Fruit fly (Drosophila melanogaster) whole organism, embryonic: ENCODE measurements around the gene CG33124.

ENCODE experiments used
- Antp ChIP-seq: fragments of 200-800 bp; sonication (Bioruptor generic); optimal IDR thresholded peaks from 3 replicates; lab custom pipeline; 2016; ENCODE audit warnings: missing biosample characterization, missing genetic modification characterization
- Atf-2 ChIP-seq: fragments of 200-800 bp; sonication (Bioruptor generic); optimal IDR thresholded peaks from 2 replicates; lab custom pipeline; 2016; ENCODE audit warnings: missing biosample characterization, missing genetic modification characterization
- B-H1 ChIP-seq: fragments of 200-800 bp; sonication (Bioruptor generic); IDR thresholded peaks from 3 replicates; pipeline ENCODE4 v1.3.6; 2022; ENCODE audit warnings: missing biosample characterization, missing genetic modification characterization
- CG11398 ChIP-seq: fragments of 200-800 bp; sonication (Bioruptor generic); optimal IDR thresholded peaks from 2 replicates; lab custom pipeline; 2016; ENCODE audit warnings: missing biosample characterization, missing genetic modification characterization
- CG11560 ChIP-seq: fragments of 200-800 bp; sonication (Bioruptor generic); IDR thresholded peaks from 3 replicates; pipeline ENCODE4 v1.3.6; 2022; ENCODE audit warnings: missing biosample characterization, missing genetic modification characterization
- CG11695 ChIP-seq: fragments of 200-800 bp; sonication (Bioruptor generic); IDR thresholded peaks from 3 replicates; pipeline ENCODE4 v1.3.6; 2022; ENCODE audit warnings: missing biosample characterization, missing genetic modification characterization
- CG14860 ChIP-seq: fragments of 200-800 bp; sonication (Bioruptor generic); IDR thresholded peaks from 3 replicates; pipeline ENCODE4 v1.3.6; 2022; ENCODE audit warnings: missing biosample characterization, missing genetic modification characterization; ENCODE audit not compliant: partially characterized antibody
- CG15011 ChIP-seq: fragments of 200-800 bp; sonication (Bioruptor generic); optimal IDR thresholded peaks from 3 replicates; lab custom pipeline; 2018; ENCODE audit warnings: missing biosample characterization, mild to moderate bottlenecking, missing genetic modification characterization
- CG18011 ChIP-seq: fragments of 200-800 bp; sonication (Bioruptor generic); optimal IDR thresholded peaks from 2 replicates; lab custom pipeline; 2017; ENCODE audit warnings: missing biosample characterization, missing genetic modification characterization, mild to moderate bottlenecking, moderate library complexity, missing genotype
- CG2202 ChIP-seq: fragments of 200-800 bp; sonication (Bioruptor generic); optimal IDR thresholded peaks from 2 replicates; lab custom pipeline; 2018; ENCODE audit warnings: missing biosample characterization, mild to moderate bottlenecking, missing genetic modification characterization
- CG31441 ChIP-seq: fragments of 200-800 bp; sonication (Bioruptor generic); IDR thresholded peaks from 2 replicates; pipeline ENCODE4 v1.3.6; 2022; ENCODE audit warnings: missing biosample characterization, missing genetic modification characterization
- CG3163 ChIP-seq: fragments of 200-800 bp; sonication (Bioruptor generic); optimal IDR thresholded peaks from 3 replicates; lab custom pipeline; 2016; ENCODE audit warnings: missing biosample characterization, missing genetic modification characterization
- CG32532 ChIP-seq: fragments of 200-800 bp; sonication (Bioruptor generic); IDR thresholded peaks from 2 replicates; pipeline ENCODE4 v1.3.6; 2022; ENCODE audit warnings: missing biosample characterization, missing genetic modification characterization
- CG3281 ChIP-seq: fragments of 200-800 bp; sonication (Bioruptor generic); optimal IDR thresholded peaks from 3 replicates; lab custom pipeline; 2017; ENCODE audit warnings: missing biosample characterization, mild to moderate bottlenecking, missing genetic modification characterization
- CG42726 ChIP-seq: fragments of 200-800 bp; sonication (Bioruptor generic); IDR thresholded peaks from 2 replicates; pipeline ENCODE4 v1.3.6; 2022; ENCODE audit warnings: missing biosample characterization, missing genetic modification characterization; ENCODE audit not compliant: partially characterized antibody
- CG5245 ChIP-seq: fragments of 200-800 bp; sonication (Bioruptor generic); optimal IDR thresholded peaks from 3 replicates; lab custom pipeline; 2016; ENCODE audit warnings: missing biosample characterization, missing genetic modification characterization
- CG6813 ChIP-seq: fragments of 200-800 bp; sonication (Bioruptor generic); optimal IDR thresholded peaks from 2 replicates; lab custom pipeline; 2017; ENCODE audit warnings: missing biosample characterization, missing genetic modification characterization, mild to moderate bottlenecking, moderate library complexity, missing genetic modification reagents
- CG7357 ChIP-seq: fragments of 200-800 bp; sonication (Bioruptor generic); IDR thresholded peaks from 3 replicates; pipeline ENCODE4 v1.3.6; 2022; ENCODE audit warnings: missing biosample characterization, missing genetic modification characterization
- CG7963 ChIP-seq: fragments of 200-800 bp; sonication (Bioruptor generic); IDR thresholded peaks from 3 replicates; pipeline ENCODE4 v1.3.6; 2022; ENCODE audit warnings: missing biosample characterization, missing genetic modification characterization; ENCODE audit not compliant: partially characterized antibody
- CG7987 ChIP-seq: fragments of 200-800 bp; sonication (Bioruptor generic); optimal IDR thresholded peaks from 2 replicates; lab custom pipeline; 2018; ENCODE audit warnings: missing biosample characterization, mild to moderate bottlenecking, missing genetic modification characterization, moderate library complexity
- CG8089 ChIP-seq: fragments of 200-800 bp; sonication (Bioruptor generic); optimal IDR thresholded peaks from 3 replicates; lab custom pipeline; 2016; ENCODE audit warnings: missing biosample characterization, missing genetic modification characterization
- CG8388 ChIP-seq: fragments of 200-800 bp; sonication (Bioruptor generic); optimal IDR thresholded peaks from 2 replicates; lab custom pipeline; 2019; ENCODE audit warnings: missing biosample characterization, mild to moderate bottlenecking, missing genetic modification characterization, moderate library complexity
- CG9797 ChIP-seq: fragments of 200-800 bp; sonication (Bioruptor generic); optimal IDR thresholded peaks from 3 replicates; lab custom pipeline; 2018; ENCODE audit warnings: missing biosample characterization, mild to moderate bottlenecking, missing genetic modification characterization
- Dbx ChIP-seq: fragments of 200-800 bp; sonication (Bioruptor generic); IDR thresholded peaks from 3 replicates; pipeline ENCODE4 v1.3.6; 2022; ENCODE audit warnings: missing biosample characterization, missing genetic modification characterization
- Dll ChIP-seq: fragments of 200-800 bp; sonication (Bioruptor generic); IDR thresholded peaks from 4 replicates; pipeline ENCODE4 v1.3.6; 2022; ENCODE audit warnings: missing biosample characterization, missing genetic modification characterization; ENCODE audit not compliant: partially characterized antibody
- Drgx ChIP-seq: fragments of 200-800 bp; sonication (Bioruptor generic); IDR thresholded peaks from 2 replicates; pipeline ENCODE4 v1.3.6; 2022; ENCODE audit warnings: missing biosample characterization, missing genetic modification characterization
- Hmx ChIP-seq: fragments of 200-800 bp; sonication (Bioruptor generic); optimal IDR thresholded peaks from 2 replicates; lab custom pipeline; 2016; ENCODE audit warnings: missing biosample characterization, missing genetic modification characterization
- Hr3 ChIP-seq: fragments of 200-800 bp; sonication (Bioruptor generic); optimal IDR thresholded peaks from 3 replicates; lab custom pipeline; 2016; ENCODE audit warnings: missing biosample characterization, missing genetic modification characterization
- Med ChIP-seq: fragments of 200-800 bp; sonication (Bioruptor generic); peaks from one replicate; lab custom pipeline; 2016; ENCODE audit warnings: missing biosample characterization, missing genetic modification characterization, mild to moderate bottlenecking, inconsistent platforms, moderate library complexity
- Mrtf ChIP-seq: fragments of 200-800 bp; sonication (Bioruptor generic); IDR thresholded peaks from 3 replicates; pipeline ENCODE4 v1.3.6; 2022; ENCODE audit warnings: missing biosample characterization, missing genetic modification characterization
- Nf-YC ChIP-seq: fragments of 200-800 bp; optimal IDR thresholded peaks from 3 replicates; lab custom pipeline; 2019; ENCODE audit warnings: missing biosample characterization, mild to moderate bottlenecking, missing genetic modification characterization, moderate library complexity
- Optix ChIP-seq: fragments of 200-800 bp; sonication (Bioruptor generic); IDR thresholded peaks from 3 replicates; pipeline ENCODE4 v1.3.6; 2022; ENCODE audit warnings: missing biosample characterization, missing genetic modification characterization
- Usf ChIP-seq: fragments of 200-800 bp; sonication (Bioruptor generic); optimal IDR thresholded peaks from 2 replicates; lab custom pipeline; 2017; ENCODE audit warnings: missing genotype, missing biosample characterization, missing genetic modification characterization
- ab ChIP-seq: fragments of 200-800 bp; sonication (Bioruptor generic); optimal IDR thresholded peaks from 2 replicates; lab custom pipeline; 2016; ENCODE audit warnings: missing biosample characterization, missing genetic modification characterization
- bigmax ChIP-seq: fragments of 200-800 bp; sonication (Bioruptor generic); optimal IDR thresholded peaks from 2 replicates; lab custom pipeline; 2018; ENCODE audit warnings: missing biosample characterization, mild to moderate bottlenecking, missing genetic modification characterization
- br ChIP-seq: fragments of >200 bp; optimal IDR thresholded peaks from 2 replicates; lab custom pipeline; 2017
- corto ChIP-seq: fragments of 200-800 bp; sonication (Bioruptor generic); optimal IDR thresholded peaks from 2 replicates; lab custom pipeline; 2016; ENCODE audit warnings: missing biosample characterization, mild to moderate bottlenecking, missing genetic modification characterization, moderate library complexity
- fd3F ChIP-seq: fragments of 200-800 bp; sonication (Bioruptor generic); optimal IDR thresholded peaks from 2 replicates; lab custom pipeline; 2018; ENCODE audit warnings: missing biosample characterization, mild to moderate bottlenecking, missing genetic modification characterization, moderate library complexity
- h ChIP-seq: fragments of >200 bp; optimal IDR thresholded peaks from 2 replicates; lab custom pipeline; 2017
- hbn ChIP-seq: fragments of 200-800 bp; sonication (Bioruptor generic); IDR thresholded peaks from 2 replicates; pipeline ENCODE4 v1.3.6; 2022; ENCODE audit warnings: missing biosample characterization, missing genetic modification characterization; ENCODE audit not compliant: partially characterized antibody
- lbe ChIP-seq: fragments of 200-800 bp; sonication (Bioruptor generic); optimal IDR thresholded peaks from 2 replicates; lab custom pipeline; 2016; ENCODE audit warnings: missing biosample characterization, mild to moderate bottlenecking, missing genetic modification characterization
- lilli ChIP-seq: fragments of 200-800 bp; sonication (Bioruptor generic); optimal IDR thresholded peaks from 3 replicates; lab custom pipeline; 2016; ENCODE audit warnings: missing biosample characterization, missing genetic modification characterization
- maf-S ChIP-seq: fragments of 200-800 bp; sonication (Bioruptor generic); optimal IDR thresholded peaks from 2 replicates; lab custom pipeline; 2016; ENCODE audit warnings: missing biosample characterization, missing genetic modification characterization
- prd ChIP-seq, 3 experiments: fragments of >200 bp in 2 of 3; fragments of 200-800 bp in 1 of 3; sonication (Bioruptor generic) in 1 of 3; optimal IDR thresholded peaks in 2 of 3; IDR thresholded peaks in 1 of 3; 2 replicates in 2 of 3; 3 replicates in 1 of 3; pipeline versions ENCODE4 v1.3.6 to Lab custom; 2017 to 2022; ENCODE audit warnings: missing biosample characterization in 1 of 3, missing genetic modification characterization in 1 of 3
- run ChIP-seq: fragments of 200-800 bp; sonication (Bioruptor generic); optimal IDR thresholded peaks from 3 replicates; lab custom pipeline; 2018; ENCODE audit warnings: missing biosample characterization, mild to moderate bottlenecking, missing genetic modification characterization
- tio ChIP-seq: fragments of 200-800 bp; sonication (Bioruptor generic); optimal IDR thresholded peaks from 2 replicates; lab custom pipeline; 2017; ENCODE audit warnings: missing biosample characterization, missing genetic modification characterization, inconsistent platforms
- tna ChIP-seq: fragments of 200-800 bp; sonication (Bioruptor generic); IDR thresholded peaks from 2 replicates; pipeline ENCODE4 v1.3.6; 2022; ENCODE audit warnings: missing biosample characterization, missing genetic modification characterization; ENCODE audit not compliant: partially characterized antibody
- tx ChIP-seq: fragments of 200-800 bp; sonication (Bioruptor generic); optimal IDR thresholded peaks from 2 replicates; lab custom pipeline; 2016; ENCODE audit warnings: missing biosample characterization, missing genetic modification characterization
- unc-4 ChIP-seq: fragments of 200-800 bp; sonication (Bioruptor generic); IDR thresholded peaks from 2 replicates; pipeline ENCODE4 v1.3.6; 2022; ENCODE audit warnings: missing biosample characterization, missing genetic modification characterization; ENCODE audit not compliant: partially characterized antibody
- usp ChIP-seq: fragments of >200 bp; optimal IDR thresholded peaks from 2 replicates; lab custom pipeline; 2017; ENCODE audit warnings: missing biosample characterization, missing genetic modification characterization
- vvl ChIP-seq: fragments of 200-800 bp; sonication (Bioruptor generic); IDR thresholded peaks from 2 replicates; pipeline ENCODE4 v1.3.6; 2022; ENCODE audit warnings: missing biosample characterization, missing genetic modification characterization
- z ChIP-seq: fragments of 200-800 bp; sonication (Bioruptor generic); IDR thresholded peaks from 3 replicates; pipeline ENCODE4 v1.3.6; 2022; ENCODE audit warnings: missing biosample characterization, missing genetic modification characterization

Gene CG33124

DNA sequence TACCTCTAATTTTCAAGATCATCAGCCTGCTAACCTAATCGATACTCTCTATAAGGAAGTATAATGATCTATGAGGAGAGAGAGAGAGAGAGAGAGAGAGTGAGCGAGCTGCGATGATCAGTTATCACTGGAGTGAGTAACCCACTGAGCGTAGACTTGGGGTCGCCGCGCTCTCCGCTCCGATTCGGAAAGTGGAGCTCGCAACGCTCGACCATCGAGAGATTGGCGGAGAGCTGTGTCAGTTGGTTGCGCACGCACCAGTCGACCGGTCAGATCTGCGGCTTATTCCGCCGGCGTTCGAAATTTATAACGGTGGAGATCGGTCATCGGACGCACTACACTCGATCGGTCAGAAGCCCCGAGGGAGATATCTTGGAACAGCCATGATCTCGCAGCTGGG is 33.2 kb upstream of the CG33124 start, which contains the start of gene CG4267 (continued):
- TF ChIP-seq CG6813 (no peak), CG42726 (GFP tag; lab: Robert Waterston, UW) (no peak), CG3163 (GFP tag; lab: Kevin White, UChicago) (no peak), Hr3 (no peak), Med (GFP tag; lab: Kevin White, UChicago) (peak; percentile 80), Mrtf (no peak), CG32532 (GFP tag; lab: Robert Waterston, UW) (peak; percentile 64; the same call in 1 of the 2 replicates), CG31441 (GFP tag; lab: Robert Waterston, UW) (no peak), maf-S (GFP tag; lab: Kevin White, UChicago) (no peak), run (tag; lab: Kevin White, UChicago) (no peak), hbn (peak; percentile 50), Drgx (GFP tag; lab: Robert Waterston, UW) (0 out of 2 replicates have a peak, but pooled peaks have one; percentile 22), CG15011 (GFP tag; lab: Kevin White, UChicago) (no peak), CG7357 (GFP tag; lab: Robert Waterston, UW) (no peak), h (lab: Kevin White, UChicago) (no peak), vvl (GFP tag; lab: Robert Waterston, UW) (peak; percentile 40; the same call in 1 of the 2 replicates), tio (GFP tag; lab: Kevin White, UChicago) (no peak), unc-4 (GFP tag; lab: Robert Waterston, UW) (peak; percentile 34), CG3281 (GFP tag; lab: Kevin White, UChicago) (no peak), corto (no peak), CG9797 (GFP tag; lab: Kevin White, UChicago) (no peak), CG2202 (tag; lab: Kevin White, UChicago) (no peak), Hmx (GFP tag; lab: Kevin White, UChicago) (no peak), Dbx (GFP tag; lab: Robert Waterston, UW) (peak; percentile 27; the same call in 1 of the 3 replicates), Usf (no peak), CG11560 (tag; lab: Robert Waterston, UW) (no peak), Atf-2 (GFP tag; lab: Kevin White, UChicago) (no peak), CG14860 (GFP tag; lab: Robert Waterston, UW) (no peak), z (GFP tag; lab: Robert Waterston, UW) (no peak; the same call in 2 of the 3 replicates), CG11398 (GFP tag; lab: Kevin White, UChicago) (no peak), Dll (GFP tag; lab: Robert Waterston, UW) (peak; percentile 63), usp (GFP tag; lab: Kevin White, UChicago) (no peak), lbe (GFP tag; lab: Kevin White, UChicago) (no peak), CG8388 (GFP tag; lab: Kevin White, UChicago) (no peak), CG7963 (no peak), Optix (GFP tag; lab: Robert Waterston, UW) (no peak), CG11695 (GFP tag; lab: Robert Waterston, UW) (no peak), bigmax (GFP tag; lab: Kevin White, UChicago) (no peak), ab (no peak), B-H1 (no peak), Antp (no peak), tna (GFP tag; lab: Robert Waterston, UW) (no peak), fd3F (GFP tag; lab: Kevin White, UChicago) (no peak), CG5245 (GFP tag; lab: Kevin White, UChicago) (no peak), CG18011 (no peak), br (lab: Kevin White, UChicago) (no peak), prd (optimal IDR thresholded peaks at IDR 0.05; lab: Kevin White, UChicago) (no peak), prd (GFP tag; IDR thresholded peaks at IDR 0.05; lab: Robert Waterston, UW) (no peak), Nf-YC (tag; lab: Kevin White, UChicago) (no peak), lilli (GFP tag; lab: Kevin White, UChicago) (no peak), CG8089 (GFP tag; lab: Kevin White, UChicago) (no peak), tx (GFP tag; lab: Kevin White, UChicago) (no peak), CG7987 (no peak)
